Worm (Caenorhabditis elegans): Measurements from ENCODE around the gene C14A4.9.

Gene C14A4.9

DNA sequence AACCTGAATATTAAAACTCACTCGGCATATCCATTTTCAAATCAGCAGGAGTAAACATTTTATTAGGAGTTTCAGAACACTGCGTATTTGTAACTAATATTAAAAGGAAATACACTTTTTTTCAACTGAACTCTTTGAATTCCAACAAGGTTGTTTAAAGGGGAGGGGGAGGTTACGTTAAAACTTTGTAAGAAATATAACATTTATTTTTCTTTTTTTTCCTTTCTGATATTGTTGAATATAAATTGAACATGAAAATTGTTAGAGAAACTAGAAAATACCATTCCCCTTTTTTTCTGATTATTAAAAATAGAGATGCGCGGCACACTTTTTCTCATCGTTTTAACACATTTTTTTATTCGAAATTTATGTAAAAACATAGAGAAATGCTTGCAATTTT, 1.1 kb upstream of the C14A4.9 start, which contains the start of gene C14A4.8:
TSS of gene C14A4.8 (minus strand) at position 101 of the 400 bp plus-strand sequence.
- no peak for TF ChIP-seq elt-1 (tag; optimal IDR thresholded peaks at IDR 0.05; ENCODE audit: borderline replicate concordance, insufficient read depth)
- TF ChIP-seq bed-3 (GFP tag; optimal IDR thresholded peaks at IDR 0.05), result no peak
- no peak for TF ChIP-seq snpc-4 (tag; optimal IDR thresholded peaks at IDR 0.05)
- no peak for TF ChIP-seq ham-2 (GFP tag; optimal IDR thresholded peaks at IDR 0.05)
- no peak for TF ChIP-seq lin-13 (tag; optimal IDR thresholded peaks at IDR 0.05)
- TF ChIP-seq nhr-2 (tag; optimal IDR thresholded peaks at IDR 0.05), result no peak
- TF ChIP-seq hlh-1 (tag; optimal IDR thresholded peaks at IDR 0.05), result no peak
- TF ChIP-seq M03D4.4 (tag; optimal IDR thresholded peaks at IDR 0.05), result no peak
- no peak for TF ChIP-seq tbx-8 (GFP tag; optimal IDR thresholded peaks at IDR 0.05)

DNA sequence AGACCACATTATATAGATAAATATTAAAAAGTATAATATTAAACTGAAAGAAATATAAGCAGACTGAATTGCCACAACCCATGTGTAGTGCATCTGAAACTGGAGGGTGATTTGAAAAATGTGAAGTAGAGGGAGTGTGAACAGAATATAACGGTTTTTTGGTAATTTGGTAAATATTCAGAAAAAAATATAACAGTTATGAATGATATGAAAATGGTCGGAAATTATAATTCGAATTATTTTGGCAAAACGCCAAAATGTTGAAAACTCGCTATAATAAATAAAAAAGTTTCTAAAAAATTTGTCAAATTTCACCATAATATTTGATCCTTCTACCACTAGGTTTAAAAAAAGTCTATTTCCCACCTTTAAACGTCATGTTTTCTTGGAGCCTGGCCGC, 3.0 kb downstream of the C14A4.9 start, which contains the start of gene srv-2:
TSS of gene srv-2 (minus strand) at position 101 of the 400 bp plus-strand sequence.
- TF ChIP-seq mab-5 (tag; optimal IDR thresholded peaks at IDR 0.05) (no peak), unc-120 (tag; optimal IDR thresholded peaks at IDR 0.05; ENCODE audit: poor library complexity, severe bottlenecking) (no peak), lin-13 (tag; optimal IDR thresholded peaks at IDR 0.05) (no peak), ceh-43 (GFP tag; optimal IDR thresholded peaks at IDR 0.05) (no peak), bed-3 (GFP tag; optimal IDR thresholded peaks at IDR 0.05) (no peak), mls-2 (tag; optimal IDR thresholded peaks at IDR 0.05) (no peak), drap-1 (GFP tag; optimal IDR thresholded peaks at IDR 0.05) (no peak), nhr-12 (tag; optimal IDR thresholded peaks at IDR 0.05) (no peak)

DNA sequence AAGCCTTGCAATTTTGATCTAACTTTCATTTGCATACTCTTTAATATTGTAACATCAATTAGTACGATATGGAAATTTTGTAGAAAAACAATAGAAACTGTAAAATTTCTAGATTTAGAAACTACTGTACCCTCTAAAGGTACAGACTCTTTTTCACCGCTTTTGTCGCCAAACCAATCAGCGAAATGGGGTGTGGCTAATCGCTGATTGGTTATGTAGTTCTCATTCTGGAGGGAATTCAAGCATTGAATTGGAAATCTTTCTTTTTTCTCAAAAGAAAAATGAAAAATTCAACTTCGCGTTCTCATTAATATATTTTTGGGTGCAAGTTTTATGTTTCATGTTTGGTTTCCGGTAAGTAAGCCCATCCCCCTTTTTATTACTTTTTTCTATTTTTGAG, 4.4 kb downstream of the C14A4.9 start:
- TF ChIP-seq ztf-11 (tag; optimal IDR thresholded peaks at IDR 0.05), result no peak
- no peak for TF ChIP-seq flh-1 (GFP tag; optimal IDR thresholded peaks at IDR 0.05)
- no peak for TF ChIP-seq tbx-8 (GFP tag; optimal IDR thresholded peaks at IDR 0.05)
- TF ChIP-seq bed-3 (GFP tag; optimal IDR thresholded peaks at IDR 0.05), result no peak
- TF ChIP-seq ham-2 (GFP tag; optimal IDR thresholded peaks at IDR 0.05), result no peak
- no peak for TF ChIP-seq pha-4 (tag; optimal IDR thresholded peaks at IDR 0.05)
- TF ChIP-seq unc-120 (tag; optimal IDR thresholded peaks at IDR 0.05; ENCODE audit: poor library complexity, severe bottlenecking), result no peak
- no peak for TF ChIP-seq elt-3 (tag; optimal IDR thresholded peaks at IDR 0.05)
- TF ChIP-seq drap-1 (GFP tag; optimal IDR thresholded peaks at IDR 0.05), result no peak
- no peak for TF ChIP-seq lsy-2 (tag; optimal IDR thresholded peaks at IDR 0.05)
- TF ChIP-seq cnd-1 (tag; optimal IDR thresholded peaks at IDR 0.05), result no peak
- no peak for TF ChIP-seq snpc-4 (tag; optimal IDR thresholded peaks at IDR 0.05)
- no peak for TF ChIP-seq M03D4.4 (tag; optimal IDR thresholded peaks at IDR 0.05)
- TF ChIP-seq nhr-12 (tag; optimal IDR thresholded peaks at IDR 0.05), result no peak
- TF ChIP-seq hlh-1 (tag; optimal IDR thresholded peaks at IDR 0.05), result no peak
- TF ChIP-seq nhr-2 (tag; optimal IDR thresholded peaks at IDR 0.05), result no peak

DNA sequence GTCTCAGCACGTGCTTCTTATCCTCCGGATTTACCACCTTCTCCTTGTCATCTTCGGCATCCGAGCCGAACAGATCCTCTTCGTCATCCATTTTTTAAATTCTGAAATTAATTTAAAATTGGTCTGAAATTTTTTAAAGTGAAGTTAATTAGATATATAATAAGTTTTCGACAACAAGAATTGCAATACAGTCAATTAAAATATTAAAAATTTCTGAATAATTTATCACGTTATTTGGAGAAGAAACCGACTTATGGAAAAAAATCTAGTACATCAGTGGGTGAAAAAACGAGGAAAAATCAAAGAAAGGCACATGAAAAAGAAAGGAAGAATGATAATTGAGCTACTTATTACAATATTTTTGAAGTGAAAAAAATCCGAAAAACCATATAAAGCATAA, 6.4 kb downstream of the C14A4.9 start, which contains the start of gene taf-13:
TSS of gene taf-13 (minus strand) at position 101 of the 400 bp plus-strand sequence.
- TF ChIP-seq snpc-4 (tag; optimal IDR thresholded peaks at IDR 0.05) (no peak), ztf-11 (tag; optimal IDR thresholded peaks at IDR 0.05) (no peak), unc-120 (tag; optimal IDR thresholded peaks at IDR 0.05; ENCODE audit: poor library complexity, severe bottlenecking) (no peak), bed-3 (GFP tag; optimal IDR thresholded peaks at IDR 0.05) (no peak), mls-2 (tag; optimal IDR thresholded peaks at IDR 0.05) (no peak), elt-3 (tag; optimal IDR thresholded peaks at IDR 0.05) (no peak)

DNA sequence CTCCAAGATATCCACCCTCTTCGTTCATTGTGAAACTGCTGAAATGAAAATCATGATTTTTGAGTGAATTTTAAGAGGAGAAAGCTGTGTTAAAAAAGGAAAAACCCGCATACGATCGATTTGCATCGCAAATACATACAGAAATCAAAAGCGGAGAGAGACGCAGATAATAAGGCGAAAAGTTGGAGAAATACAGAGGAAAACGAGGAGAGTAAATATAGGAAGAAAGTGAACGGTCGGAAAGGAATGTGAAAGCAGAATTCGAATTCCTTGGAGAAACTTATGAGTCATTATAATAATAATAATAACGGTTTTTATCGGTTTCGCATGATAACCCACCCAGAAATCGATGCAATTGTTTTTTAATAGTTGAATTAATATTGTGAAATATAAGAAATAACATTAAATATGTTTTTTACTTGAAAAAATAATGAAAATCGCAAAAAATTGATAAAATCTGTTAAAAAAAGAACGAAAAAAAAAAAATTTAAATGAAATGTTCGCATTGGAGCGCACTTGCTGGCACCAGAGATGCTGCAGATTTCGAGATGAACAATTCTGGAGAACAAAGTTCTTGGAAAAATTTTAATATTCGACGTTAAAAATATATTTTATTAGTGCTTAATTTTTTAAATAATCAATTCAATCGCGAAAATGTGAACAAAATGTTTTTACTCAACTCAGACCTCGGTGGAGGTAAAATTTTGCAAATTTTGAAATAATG, 8.3 kb downstream of the C14A4.9 start, which contains the start of gene ccm-3:
TSS of gene ccm-3 (minus strand) at position 38 of the 724 bp plus-strand sequence.
- TF ChIP-seq unc-120 (tag; optimal IDR thresholded peaks at IDR 0.05; ENCODE audit: poor library complexity, severe bottlenecking) (no peak), blmp-1 (tag; optimal IDR thresholded peaks at IDR 0.05) (peak; percentile 81), ceh-43 (GFP tag; optimal IDR thresholded peaks at IDR 0.05) (no peak), ztf-11 (tag; optimal IDR thresholded peaks at IDR 0.05) (no peak), M03D4.4 (tag; optimal IDR thresholded peaks at IDR 0.05) (no peak), unc-39 (tag; optimal IDR thresholded peaks at IDR 0.05) (no peak), ces-1 (GFP tag; optimal IDR thresholded peaks at IDR 0.05) (peak; percentile 56), pha-4 (tag; optimal IDR thresholded peaks at IDR 0.05) (peak; percentile 25), hlh-1 (tag; optimal IDR thresholded peaks at IDR 0.05) (no peak), unc-62 (GFP tag; optimal IDR thresholded peaks at IDR 0.05) (no peak), nhr-237 (tag; optimal IDR thresholded peaks at IDR 0.05) (no peak), lin-13 (tag; optimal IDR thresholded peaks at IDR 0.05) (no peak), elt-1 (tag; optimal IDR thresholded peaks at IDR 0.05; ENCODE audit: borderline replicate concordance, insufficient read depth) (no peak), zip-8 (tag; optimal IDR thresholded peaks at IDR 0.05) (no peak), drap-1 (GFP tag; optimal IDR thresholded peaks at IDR 0.05) (no peak), nhr-2 (tag; optimal IDR thresholded peaks at IDR 0.05) (no peak), elt-3 (tag; optimal IDR thresholded peaks at IDR 0.05) (no peak), lsy-2 (tag; optimal IDR thresholded peaks at IDR 0.05) (no peak), sem-2 (GFP tag; optimal IDR thresholded peaks at IDR 0.05) (no peak), ceh-83 (GFP tag; optimal IDR thresholded peaks at IDR 0.05) (no peak), snpc-4 (tag; optimal IDR thresholded peaks at IDR 0.05) (no peak)
